Fruit fly (Drosophila melanogaster): Measurements from ENCODE around the gene MKP-4.

MKP-4 gene

DNA sequence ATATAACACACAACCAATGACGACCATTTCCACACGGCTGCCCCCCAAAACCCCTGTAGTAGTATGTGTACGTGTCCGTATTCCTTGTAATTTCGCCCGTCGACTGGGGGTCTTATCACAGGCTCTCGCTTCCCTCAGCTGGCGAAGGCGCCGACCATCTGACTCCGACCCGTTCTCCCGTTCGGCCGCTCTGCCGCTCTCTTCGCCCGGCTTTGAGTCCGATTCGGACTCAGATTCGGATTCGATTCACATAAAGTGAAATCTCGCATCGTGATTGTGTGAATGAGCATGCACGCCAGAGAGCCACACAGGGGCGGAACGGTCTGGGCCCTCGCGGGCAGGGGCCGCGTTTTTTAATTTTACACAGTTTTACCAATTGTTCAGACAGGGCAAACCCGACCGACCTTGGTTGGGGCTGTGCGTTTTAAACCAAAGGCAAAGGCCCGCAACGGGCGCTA lies 42.8 kb downstream of the MKP-4 start (continued):
- peak; percentile 35 for TF ChIP-seq grau (tag; optimal IDR thresholded peaks at IDR 0.05)
- TF ChIP-seq chm (GFP tag; IDR thresholded peaks at IDR 0.05) = peak; percentile 26; the same call in 1 of the 2 replicates
- peak; percentile 46; the same call in 1 of the 2 replicates for TF ChIP-seq Drgx (GFP tag; IDR thresholded peaks at IDR 0.05)
- peak; percentile 38 for TF ChIP-seq CG7839 (tag; optimal IDR thresholded peaks at IDR 0.05)
- TF ChIP-seq Hsf (GFP tag; optimal IDR thresholded peaks at IDR 0.05) = peak; percentile 22
- TF ChIP-seq Atf-2 (GFP tag; optimal IDR thresholded peaks at IDR 0.05) = no peak
- no peak for TF ChIP-seq abd-A (tag; optimal IDR thresholded peaks at IDR 0.05)
- no peak for TF ChIP-seq fd3F (GFP tag; optimal IDR thresholded peaks at IDR 0.05)
- TF ChIP-seq Adf1 (GFP tag; IDR thresholded peaks at IDR 0.05) = peak; percentile 67
- TF ChIP-seq pnt (GFP tag; optimal IDR thresholded peaks at IDR 0.05) = peak; percentile 30
- no peak for TF ChIP-seq br (optimal IDR thresholded peaks at IDR 0.05)
- TF ChIP-seq CG12769 (tag; optimal IDR thresholded peaks at IDR 0.05) = peak; percentile 31
- peak; percentile 30; the same call in 1 of the 3 replicates for TF ChIP-seq ken (GFP tag; IDR thresholded peaks at IDR 0.05)
- TF ChIP-seq CG15514 (GFP tag; optimal IDR thresholded peaks at IDR 0.05) = peak; percentile 4
- peak; percentile 55; the same call in 2 of the 3 replicates for TF ChIP-seq zfh1 (GFP tag; IDR thresholded peaks at IDR 0.05)
- no peak for TF ChIP-seq HHEX (GFP tag; optimal IDR thresholded peaks at IDR 0.05)
- peak; percentile 62 for TF ChIP-seq bbx (GFP tag; IDR thresholded peaks at IDR 0.05; ENCODE audit: partially characterized antibody)
- TF ChIP-seq CG9932 (GFP tag; IDR thresholded peaks at IDR 0.05) = peak; percentile 84
- TF ChIP-seq CG12155 (GFP tag; optimal IDR thresholded peaks at IDR 0.05) = no peak
- TF ChIP-seq ci (GFP tag; IDR thresholded peaks at IDR 0.05) = peak; percentile 60
- TF ChIP-seq Scr (GFP tag; IDR thresholded peaks at IDR 0.05; ENCODE audit: partially characterized antibody) = peak; percentile 42; the same call in 1 of the 2 replicates
- peak in 1 of 2 experiments; percentile 23 for TF ChIP-seq crp (GFP tag; optimal IDR thresholded peaks at IDR 0.05)
- peak; percentile 8 for TF ChIP-seq CG1792 (GFP tag; optimal IDR thresholded peaks at IDR 0.05)

DNA sequence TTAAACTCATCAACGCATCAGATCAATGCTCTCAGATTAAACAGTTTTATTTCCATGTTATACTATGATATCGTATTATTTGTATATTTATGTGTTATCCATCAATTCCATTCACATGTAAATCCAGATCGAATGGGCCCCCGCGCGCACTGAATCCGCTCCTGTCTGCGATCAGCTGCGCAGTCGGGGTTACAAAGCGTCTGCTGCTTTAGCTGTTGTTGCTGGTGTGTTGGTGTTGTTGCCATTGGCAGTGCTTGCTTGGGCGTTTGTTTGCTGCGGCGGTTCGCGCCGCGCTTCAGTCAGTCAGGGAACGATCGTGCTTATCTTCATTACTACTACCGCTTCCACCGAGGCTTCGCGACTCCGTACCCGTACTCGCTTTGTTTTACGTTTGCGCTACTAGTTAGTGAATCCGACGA lies 44.1 kb downstream of the MKP-4 start, which contains the start of gene Zw:
Gene Zw, plus strand, starts transcription at position 262 of the 419 bp plus-strand sequence.
- 0 out of 2 replicates have a peak, but pooled peaks have one; percentile 27 for TF ChIP-seq rib (GFP tag; IDR thresholded peaks at IDR 0.05)
- no peak for TF ChIP-seq repo (GFP tag; optimal IDR thresholded peaks at IDR 0.05)
- TF ChIP-seq CG6813 (GFP tag; optimal IDR thresholded peaks at IDR 0.05) = no peak
- peak; percentile 51 for TF ChIP-seq chn (GFP tag; optimal IDR thresholded peaks at IDR 0.05)
- TF ChIP-seq Sin3A (optimal IDR thresholded peaks at IDR 0.05) = no peak
- TF ChIP-seq CG4854 (GFP tag; optimal IDR thresholded peaks at IDR 0.05) = no peak
- peak; percentile 84 for TF ChIP-seq vvl (GFP tag; IDR thresholded peaks at IDR 0.05)
- no peak for TF ChIP-seq Stat92E (GFP tag; optimal IDR thresholded peaks at IDR 0.05)
- TF ChIP-seq TFAM (GFP tag; optimal IDR thresholded peaks at IDR 0.05) = no peak
- peak; percentile 46 for TF ChIP-seq mirr (GFP tag; optimal IDR thresholded peaks at IDR 0.05)
- peak; percentile 14 for TF ChIP-seq CG18599 (GFP tag; optimal IDR thresholded peaks at IDR 0.05)
- TF ChIP-seq zfh2 (GFP tag; optimal IDR thresholded peaks at IDR 0.05) = peak; percentile 59
- peak; percentile 62; the same call in 2 of the 3 replicates for TF ChIP-seq zfh1 (GFP tag; IDR thresholded peaks at IDR 0.05)
- peak; percentile 59 for TF ChIP-seq CG32772 (GFP tag; IDR thresholded peaks at IDR 0.05)
- TF ChIP-seq Lpt (GFP tag; optimal IDR thresholded peaks at IDR 0.05) = no peak
- peak; percentile 53 for TF ChIP-seq CG1603 (tag; optimal IDR thresholded peaks at IDR 0.05)
- peak; percentile 33; the same call in 1 of the 2 replicates for TF ChIP-seq seq (GFP tag; IDR thresholded peaks at IDR 0.05)
- peak; percentile 53 to 55 for TF ChIP-seq dpn (GFP tag; optimal IDR thresholded peaks at IDR 0.05)
- peak; percentile 61 for TF ChIP-seq bbx (GFP tag; IDR thresholded peaks at IDR 0.05; ENCODE audit: partially characterized antibody)
- TF ChIP-seq schlank (tag; optimal IDR thresholded peaks at IDR 0.05) = peak; percentile 0
- no peak for TF ChIP-seq slou (GFP tag; optimal IDR thresholded peaks at IDR 0.05)
- no peak for TF ChIP-seq gsb-n (tag; optimal IDR thresholded peaks at IDR 0.05)
- peak; percentile 42; the same call in 1 of the 2 replicates for TF ChIP-seq CG4730 (GFP tag; IDR thresholded peaks at IDR 0.05)
- no peak for TF ChIP-seq CG10431 (GFP tag; optimal IDR thresholded peaks at IDR 0.05)
- 0 out of 3 replicates have a peak, but pooled peaks have one; percentile 37 for TF ChIP-seq vnd (GFP tag; IDR thresholded peaks at IDR 0.05; ENCODE audit: partially characterized antibody)
- TF ChIP-seq CG7357 (GFP tag; IDR thresholded peaks at IDR 0.05) = peak; percentile 46; the same call in 1 of the 3 replicates
- TF ChIP-seq Fer3 (tag; optimal IDR thresholded peaks at IDR 0.05) = peak; percentile 48
- no peak for TF ChIP-seq pita (GFP tag; optimal IDR thresholded peaks at IDR 0.05)
- peak; percentile 88 for TF ChIP-seq Med (GFP tag)

All from whole organism, embryonic.